Fruit fly (Drosophila melanogaster): ENCODE results near the gene CG10859.

CG10859 gene

DNA sequence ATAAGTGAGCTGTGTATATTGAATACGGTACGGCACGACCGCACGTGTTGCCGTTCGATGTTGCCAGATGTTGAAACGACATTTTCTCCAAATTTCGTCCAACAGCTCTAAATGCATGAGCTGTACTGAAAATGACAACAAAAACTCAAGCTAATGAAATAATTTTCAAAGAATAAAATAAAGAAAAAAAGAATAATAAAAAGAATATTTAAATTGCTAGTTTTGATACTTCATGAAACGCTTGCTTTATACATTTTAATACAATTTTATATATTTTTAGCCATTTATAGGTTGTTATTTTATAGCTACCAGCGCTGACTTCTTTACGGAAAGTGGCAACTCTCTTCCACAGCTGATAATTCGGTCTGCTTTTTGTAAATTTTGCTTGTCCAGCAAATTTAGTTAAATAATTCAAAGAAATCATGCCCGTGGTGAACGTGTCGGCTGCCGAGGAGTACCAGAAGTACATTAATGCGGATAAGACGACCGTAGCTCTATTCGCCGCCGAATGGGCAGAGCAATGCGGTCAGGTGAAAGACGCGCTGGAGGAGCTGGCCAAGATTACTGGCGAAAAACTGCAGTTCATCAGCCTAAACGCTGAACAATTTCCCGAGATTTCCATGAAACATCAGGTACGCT is 32.2 kb downstream of the CG10859 start, which contains the start of the genes Nnp-1 and Grx3:
Gene Nnp-1 (minus strand): TSS at position 81 of the 639 bp plus-strand sequence.
Gene Grx3 (plus strand): TSS at position 339 of the 639 bp plus-strand sequence.
- TF ChIP-seq gl (tag; optimal IDR thresholded peaks at IDR 0.05) (no peak), CG34367 (tag; optimal IDR thresholded peaks at IDR 0.05) (no peak), Ets98B (GFP tag; IDR thresholded peaks at IDR 0.05) (no peak), CG9948 (tag; optimal IDR thresholded peaks at IDR 0.05) (peak; percentile 39), CG12605 (GFP tag; IDR thresholded peaks at IDR 0.05) (no peak), fd96Ca (GFP tag; IDR thresholded peaks at IDR 0.05) (no peak), CG4496 (GFP tag; IDR thresholded peaks at IDR 0.05) (no peak), CG13204 (GFP tag; optimal IDR thresholded peaks at IDR 0.05) (no peak), Pif1B (GFP tag; optimal IDR thresholded peaks at IDR 0.05) (no peak), D1 (tag; optimal IDR thresholded peaks at IDR 0.05) (peak; percentile 30), CG14655 (GFP tag; optimal IDR thresholded peaks at IDR 0.05) (no peak), CG10348 (GFP tag; IDR thresholded peaks at IDR 0.05) (no peak), CG8301 (tag; optimal IDR thresholded peaks at IDR 0.05) (no peak), CG17806 (tag; optimal IDR thresholded peaks at IDR 0.05) (no peak), EcR (GFP tag; optimal IDR thresholded peaks at IDR 0.05) (no peak), rn (GFP tag; IDR thresholded peaks at IDR 0.05) (0 out of 2 replicates have a peak, but pooled peaks have one; percentile 13), Snoo (tag; optimal IDR thresholded peaks at IDR 0.05) (peak; percentile 3), CG8159 (tag; optimal IDR thresholded peaks at IDR 0.05) (peak; percentile 44), Pif1A (GFP tag; optimal IDR thresholded peaks at IDR 0.05) (no peak), CG32121 (GFP tag; IDR thresholded peaks at IDR 0.05) (0 out of 2 replicates have a peak, but pooled peaks have one; percentile 35), CG15710 (tag; optimal IDR thresholded peaks at IDR 0.05) (no peak)

DNA sequence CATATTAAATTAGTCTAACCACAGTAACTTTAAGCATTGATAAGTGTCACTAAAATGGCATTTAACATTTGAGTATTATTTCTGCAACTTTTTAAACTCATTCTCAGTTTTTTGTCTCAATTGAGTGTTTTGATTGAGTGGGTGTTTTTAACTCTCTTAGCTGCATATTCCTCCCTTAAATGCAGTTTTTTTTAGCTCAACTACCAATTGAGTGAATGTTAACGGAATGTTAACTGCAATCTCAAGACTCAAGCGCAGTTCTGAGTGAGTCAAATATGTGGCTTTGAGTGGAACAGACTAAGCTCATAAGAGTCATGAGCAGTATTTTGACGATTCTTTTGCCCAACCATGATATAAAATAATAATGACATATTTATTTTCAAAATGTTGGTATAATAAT is 35.5 kb downstream of the CG10859 start:
- TF ChIP-seq D1 (tag; optimal IDR thresholded peaks at IDR 0.05) (no peak), CG32121 (GFP tag; IDR thresholded peaks at IDR 0.05) (no peak), CG17806 (tag; optimal IDR thresholded peaks at IDR 0.05) (no peak), CG12605 (GFP tag; IDR thresholded peaks at IDR 0.05) (no peak), Pif1B (GFP tag; optimal IDR thresholded peaks at IDR 0.05) (no peak), fd96Ca (GFP tag; IDR thresholded peaks at IDR 0.05) (no peak), CG15710 (tag; optimal IDR thresholded peaks at IDR 0.05) (no peak), CG8159 (tag; optimal IDR thresholded peaks at IDR 0.05) (no peak), CG34367 (tag; optimal IDR thresholded peaks at IDR 0.05) (no peak), EcR (GFP tag; optimal IDR thresholded peaks at IDR 0.05) (no peak), Pif1A (GFP tag; optimal IDR thresholded peaks at IDR 0.05) (no peak), CG13204 (GFP tag; optimal IDR thresholded peaks at IDR 0.05) (no peak), CG8301 (tag; optimal IDR thresholded peaks at IDR 0.05) (no peak), CG14655 (GFP tag; optimal IDR thresholded peaks at IDR 0.05) (no peak), Ets98B (GFP tag; IDR thresholded peaks at IDR 0.05) (no peak), Snoo (tag; optimal IDR thresholded peaks at IDR 0.05) (no peak), gl (tag; optimal IDR thresholded peaks at IDR 0.05) (no peak), rn (GFP tag; IDR thresholded peaks at IDR 0.05) (no peak), CG4496 (GFP tag; IDR thresholded peaks at IDR 0.05) (no peak), CG10348 (GFP tag; IDR thresholded peaks at IDR 0.05) (no peak)

DNA sequence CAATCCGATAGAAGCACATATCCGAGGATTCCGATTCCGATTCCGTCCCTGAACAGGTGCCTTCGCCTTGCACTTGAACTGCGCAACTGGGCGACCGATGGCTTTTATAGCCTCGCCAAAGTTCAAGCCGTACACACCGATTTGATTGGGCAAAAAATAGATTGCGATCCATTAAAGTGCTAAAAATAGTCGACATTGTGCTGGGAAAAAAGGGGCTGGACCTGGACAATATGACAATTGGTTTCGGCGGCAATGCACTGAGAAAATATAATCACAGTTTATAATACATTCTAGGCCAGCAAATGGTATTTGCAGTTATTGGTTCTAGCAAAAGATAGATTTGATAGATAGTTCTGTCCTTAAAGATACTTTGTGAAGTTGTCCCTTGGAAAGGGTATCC is 37.0 kb downstream of the CG10859 start, which contains the start of gene CG9377:
Gene CG9377 (minus strand): TSS at position 101 of the 400 bp plus-strand sequence.
- TF ChIP-seq CG34367 (tag; optimal IDR thresholded peaks at IDR 0.05), result no peak
- TF ChIP-seq CG13204 (GFP tag; optimal IDR thresholded peaks at IDR 0.05), result no peak
- TF ChIP-seq gl (tag; optimal IDR thresholded peaks at IDR 0.05), result no peak
- no peak for TF ChIP-seq Pif1A (GFP tag; optimal IDR thresholded peaks at IDR 0.05)
- TF ChIP-seq D1 (tag; optimal IDR thresholded peaks at IDR 0.05), result no peak
- TF ChIP-seq Pif1B (GFP tag; optimal IDR thresholded peaks at IDR 0.05), result no peak
- TF ChIP-seq CG17806 (tag; optimal IDR thresholded peaks at IDR 0.05), result no peak
- no peak for TF ChIP-seq CG32121 (GFP tag; IDR thresholded peaks at IDR 0.05)
- TF ChIP-seq CG12605 (GFP tag; IDR thresholded peaks at IDR 0.05), result no peak
- TF ChIP-seq fd96Ca (GFP tag; IDR thresholded peaks at IDR 0.05), result no peak
- no peak for TF ChIP-seq CG9948 (tag; optimal IDR thresholded peaks at IDR 0.05)
- TF ChIP-seq Ets98B (GFP tag; IDR thresholded peaks at IDR 0.05), result no peak
- TF ChIP-seq EcR (GFP tag; optimal IDR thresholded peaks at IDR 0.05), result no peak
- no peak for TF ChIP-seq CG10348 (GFP tag; IDR thresholded peaks at IDR 0.05)
- no peak for TF ChIP-seq CG8301 (tag; optimal IDR thresholded peaks at IDR 0.05)
- no peak for TF ChIP-seq CG4496 (GFP tag; IDR thresholded peaks at IDR 0.05)
- no peak for TF ChIP-seq CG15710 (tag; optimal IDR thresholded peaks at IDR 0.05)
- no peak for TF ChIP-seq Snoo (tag; optimal IDR thresholded peaks at IDR 0.05)
- TF ChIP-seq CG8159 (tag; optimal IDR thresholded peaks at IDR 0.05), result no peak

DNA sequence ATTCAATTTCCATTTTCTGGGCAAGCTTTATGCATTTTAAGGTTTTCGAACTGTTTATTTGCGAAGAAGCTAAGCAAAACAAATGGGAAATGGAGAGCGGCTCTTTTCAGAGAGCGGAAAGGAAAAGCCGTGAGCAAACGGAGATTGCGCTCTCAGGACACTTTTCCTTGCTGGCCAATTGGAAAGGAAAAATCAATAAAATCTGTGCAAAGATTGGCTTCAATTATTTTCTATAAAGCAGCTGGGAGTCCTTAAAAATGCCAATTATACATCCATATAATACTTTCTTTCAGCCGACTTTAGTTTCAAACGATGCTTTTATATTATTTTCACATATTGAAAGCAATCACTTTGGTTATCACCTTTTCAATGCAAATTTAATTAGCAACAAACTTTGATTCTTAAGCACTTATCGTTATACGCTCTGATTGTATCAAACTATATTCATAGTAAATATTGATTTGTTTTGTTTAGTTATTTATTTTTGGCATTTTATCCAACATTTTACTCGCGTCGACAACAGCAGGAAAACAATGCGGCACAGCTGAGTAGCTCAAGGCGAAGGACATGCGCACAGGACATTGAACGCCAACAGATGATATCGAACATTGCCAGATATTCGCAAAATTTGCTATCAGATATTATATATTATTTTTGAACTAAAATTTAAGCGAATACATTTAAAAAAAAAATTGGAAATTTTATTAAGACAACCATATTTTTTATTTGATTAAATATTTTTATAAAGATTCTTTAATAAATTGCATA is 43.7 kb downstream of the CG10859 start, which contains the start of gene CG9395:
Gene CG9395 (minus strand): TSS at position 494 of the 768 bp plus-strand sequence.
- TF ChIP-seq CG8301 (tag; optimal IDR thresholded peaks at IDR 0.05) (no peak), rn (GFP tag; IDR thresholded peaks at IDR 0.05) (no peak), fd96Ca (GFP tag; IDR thresholded peaks at IDR 0.05) (no peak), CG32121 (GFP tag; IDR thresholded peaks at IDR 0.05) (no peak), Ets98B (GFP tag; IDR thresholded peaks at IDR 0.05) (no peak), CG13204 (GFP tag; optimal IDR thresholded peaks at IDR 0.05) (no peak), CG4496 (GFP tag; IDR thresholded peaks at IDR 0.05) (no peak), Snoo (tag; optimal IDR thresholded peaks at IDR 0.05) (no peak), CG14655 (GFP tag; optimal IDR thresholded peaks at IDR 0.05) (no peak), D1 (tag; optimal IDR thresholded peaks at IDR 0.05) (no peak), CG15710 (tag; optimal IDR thresholded peaks at IDR 0.05) (no peak), CG17806 (tag; optimal IDR thresholded peaks at IDR 0.05) (no peak), Pif1A (GFP tag; optimal IDR thresholded peaks at IDR 0.05) (no peak), CG34367 (tag; optimal IDR thresholded peaks at IDR 0.05) (no peak)

All from whole organism, pupa.